Worm (Caenorhabditis elegans) whole organism, L1 larva: ENCODE results near the gene set-19.
A peak's percentile ranks its signal among the peaks of the same experiment; 100 is the strongest.

Experiments
- C16A3.4 ChIP-seq: fragments of 150-350 bp; optimal IDR thresholded peaks from 2 replicates; lab custom pipeline; 2014; ENCODE audit warnings: missing biosample characterization, missing genetic modification characterization
- F16B12.6 ChIP-seq: fragments of 150-350 bp; optimal IDR thresholded peaks from 2 replicates; lab custom pipeline; 2014; ENCODE audit warnings: missing biosample characterization, missing genetic modification characterization
- ama-1 ChIP-seq: fragments of 150-350 bp; optimal IDR thresholded peaks from 2 replicates; lab custom pipeline; 2014
- ceh-82 ChIP-seq, 3 experiments: fragments of 150-350 bp in 1 of 3; sonication (generic microtip) in 2 of 3; optimal IDR thresholded peaks; 2 replicates each; lab custom pipeline; 2014 to 2017; ENCODE audit warnings: missing biosample characterization in 3 of 3, missing genetic modification characterization in 3 of 3
- ceh-88 ChIP-seq: fragments of 200-800 bp; sonication (Bioruptor generic); IDR thresholded peaks from 2 replicates; pipeline ENCODE4 v1.3.6; 2022; ENCODE audit warnings: missing genetic modification characterization, missing compliant biosample characterization
- ceh-90 ChIP-seq: sonication (generic microtip); optimal IDR thresholded peaks from 2 replicates; lab custom pipeline; 2016; ENCODE audit warnings: missing genetic modification characterization, missing compliant biosample characterization
- dpl-1 ChIP-seq, 3 experiments: fragments of 150-350 bp in 2 of 3; sonication (generic microtip) in 1 of 3; optimal IDR thresholded peaks; 2 replicates each; lab custom pipeline; 2014 to 2017; ENCODE audit warnings: missing biosample characterization in 3 of 3, missing genetic modification characterization in 3 of 3, missing genetic modification reagents in 3 of 3
- dsc-1 ChIP-seq: sonication (generic microtip); optimal IDR thresholded peaks from 2 replicates; lab custom pipeline; 2016; ENCODE audit warnings: mild to moderate bottlenecking, missing genetic modification characterization, missing compliant biosample characterization
- efl-1 ChIP-seq, 4 experiments: fragments of 150-350 bp; optimal IDR thresholded peaks in 3 of 4; peaks in 1 of 4; 1 replicate in 1 of 4; 2 replicates in 3 of 4; lab custom pipeline; 2014; ENCODE audit warnings: missing biosample characterization in 2 of 4, missing genetic modification characterization in 2 of 4, missing genetic modification reagents in 2 of 4
- efl-3 ChIP-seq: fragments of 200-800 bp; sonication (Bioruptor generic); optimal IDR thresholded peaks from 2 replicates; lab custom pipeline; 2018; ENCODE audit warnings: mild to moderate bottlenecking, missing genetic modification characterization, missing compliant biosample characterization
- egl-13 ChIP-seq: sonication (generic microtip); optimal IDR thresholded peaks from 2 replicates; lab custom pipeline; 2016; ENCODE audit warnings: missing genotype, missing genetic modification reagents, missing genetic modification characterization, missing compliant biosample characterization
- egl-27 ChIP-seq, 2 experiments: fragments of 150-350 bp in 1 of 2; sonication (generic microtip); optimal IDR thresholded peaks; 3 replicates each; lab custom pipeline; 2017 to 2018; ENCODE audit warnings: missing biosample characterization in 2 of 2, missing genetic modification characterization in 2 of 2, missing genetic modification reagents in 2 of 2
- elt-2 ChIP-seq: sonication (generic microtip); optimal IDR thresholded peaks from 2 replicates; lab custom pipeline; 2016; ENCODE audit warnings: missing genetic modification characterization, mild to moderate bottlenecking, inconsistent platforms, missing compliant biosample characterization, missing genetic modification reagents
- elt-3 ChIP-seq, 6 experiments: fragments of 150-350 bp in 1 of 6; sonication (generic microtip); optimal IDR thresholded peaks; 2 replicates each; lab custom pipeline; 2017 to 2018; ENCODE audit warnings: missing biosample characterization in 6 of 6, missing genetic modification characterization in 6 of 6, inconsistent platforms in 1 of 6
- fkh-10 ChIP-seq: sonication (generic microtip); optimal IDR thresholded peaks from 2 replicates; lab custom pipeline; 2017; ENCODE audit warnings: missing biosample characterization, missing genetic modification reagents, missing genetic modification characterization
- hlh-17 ChIP-seq: fragments of 200-800 bp; sonication (Bioruptor generic); optimal IDR thresholded peaks from 2 replicates; lab custom pipeline; 2018; ENCODE audit warnings: missing genetic modification characterization, mild to moderate bottlenecking, missing compliant biosample characterization, moderate library complexity, borderline replicate concordance
- hlh-4 ChIP-seq: sonication (generic microtip); optimal IDR thresholded peaks from 2 replicates; lab custom pipeline; 2016; ENCODE audit warnings: mild to moderate bottlenecking, missing genetic modification characterization, missing compliant biosample characterization
- isw-1 ChIP-seq: fragments of 200-800 bp; sonication (Bioruptor generic); IDR thresholded peaks from 2 replicates; pipeline ENCODE4 v1.3.6; 2022; ENCODE audit warnings: missing genetic modification characterization, missing compliant biosample characterization
- jun-1 ChIP-seq: fragments of 150-350 bp; optimal IDR thresholded peaks from 2 replicates; lab custom pipeline; 2014; ENCODE audit warnings: missing biosample characterization, missing genetic modification reagents, missing genetic modification characterization
- lin-13 ChIP-seq: fragments of 150-350 bp; optimal IDR thresholded peaks from 2 replicates; lab custom pipeline; 2014; ENCODE audit warnings: missing biosample characterization, missing genetic modification reagents, missing genetic modification characterization
- lin-15B ChIP-seq: fragments of 150-350 bp; sonication (generic microtip); optimal IDR thresholded peaks from 3 replicates; lab custom pipeline; 2014; ENCODE audit warnings: missing biosample characterization, missing genetic modification characterization
- lin-35 ChIP-seq, 2 experiments: fragments of 150-350 bp; optimal IDR thresholded peaks; 2 replicates each; lab custom pipeline; 2014; ENCODE audit warnings: missing biosample characterization in 2 of 2, missing genetic modification characterization in 2 of 2, missing genetic modification reagents in 2 of 2
- mab-9 ChIP-seq: fragments of 200-800 bp; sonication (Bioruptor generic); IDR thresholded peaks from 2 replicates; pipeline ENCODE4 v1.3.6; 2022; ENCODE audit warnings: missing genetic modification reagents, missing genetic modification characterization, missing compliant biosample characterization
- mdl-1 ChIP-seq, 2 experiments: fragments of 150-350 bp; optimal IDR thresholded peaks; 2 replicates each; lab custom pipeline; 2014 to 2017; ENCODE audit warnings: missing biosample characterization in 2 of 2, missing genetic modification characterization in 2 of 2, inconsistent platforms in 1 of 2
- mep-1 ChIP-seq: fragments of 150-350 bp; optimal IDR thresholded peaks from 2 replicates; lab custom pipeline; 2014; ENCODE audit warnings: missing biosample characterization, missing genetic modification characterization
- nhr-19 ChIP-seq: fragments of 200-800 bp; sonication (Bioruptor generic); conservative IDR thresholded peaks from 2 replicates; pipeline ENCODE4 v1.3.6; 2022; ENCODE audit warnings: missing genetic modification characterization, missing compliant biosample characterization
- nhr-20 ChIP-seq: sonication (generic microtip); optimal IDR thresholded peaks from 2 replicates; lab custom pipeline; 2016; ENCODE audit warnings: mild to moderate bottlenecking, missing genetic modification characterization, missing compliant biosample characterization
- nhr-237 ChIP-seq: fragments of 150-350 bp; optimal IDR thresholded peaks from 2 replicates; lab custom pipeline; 2014; ENCODE audit warnings: missing biosample characterization, missing genetic modification characterization
- nhr-28 ChIP-seq: fragments of 150-350 bp; optimal IDR thresholded peaks from 2 replicates; lab custom pipeline; 2014; ENCODE audit warnings: missing biosample characterization, missing genetic modification characterization
- nhr-71 ChIP-seq: sonication (generic microtip); optimal IDR thresholded peaks from 2 replicates; lab custom pipeline; 2016; ENCODE audit warnings: mild to moderate bottlenecking, missing genetic modification characterization, moderate library complexity, missing compliant biosample characterization
- nhr-76 ChIP-seq: sonication (generic microtip); optimal IDR thresholded peaks from 2 replicates; lab custom pipeline; 2017; ENCODE audit warnings: missing biosample characterization, missing genetic modification characterization
- nhr-90 ChIP-seq: sonication (generic microtip); optimal IDR thresholded peaks from 2 replicates; lab custom pipeline; 2016; ENCODE audit warnings: mild to moderate bottlenecking, missing genetic modification characterization, missing compliant biosample characterization; ENCODE audit not compliant: poor library complexity
- pag-3 ChIP-seq: sonication (generic microtip); optimal IDR thresholded peaks from 2 replicates; lab custom pipeline; 2017; ENCODE audit warnings: missing genetic modification characterization, mild to moderate bottlenecking, missing compliant biosample characterization, antibody characterized with exemption, borderline replicate concordance; ENCODE audit not compliant: insufficient read depth
- pax-3 ChIP-seq: fragments of 200-800 bp; sonication (Bioruptor generic); optimal IDR thresholded peaks from 2 replicates; lab custom pipeline; 2018; ENCODE audit warnings: mild to moderate bottlenecking, missing genetic modification characterization, moderate library complexity, missing compliant biosample characterization
- pqm-1 ChIP-seq: sonication (generic microtip); optimal IDR thresholded peaks from 3 replicates; lab custom pipeline; 2017; ENCODE audit warnings: missing biosample characterization, missing genetic modification characterization
- rnt-1 ChIP-seq: sonication (generic microtip); optimal IDR thresholded peaks from 2 replicates; lab custom pipeline; 2016; ENCODE audit warnings: mild to moderate bottlenecking, missing genetic modification characterization, moderate library complexity, missing compliant biosample characterization
- skn-1 ChIP-seq: fragments of 150-350 bp; optimal IDR thresholded peaks from 2 replicates; lab custom pipeline; 2014; ENCODE audit warnings: missing biosample characterization, missing genetic modification characterization
- snu-23 ChIP-seq: sonication (generic microtip); optimal IDR thresholded peaks from 2 replicates; lab custom pipeline; 2016; ENCODE audit warnings: missing genetic modification characterization, missing compliant biosample characterization
- swsn-7 ChIP-seq: sonication (generic microtip); optimal IDR thresholded peaks from 2 replicates; lab custom pipeline; 2016; ENCODE audit warnings: missing genetic modification characterization, missing compliant biosample characterization
- tbx-2 ChIP-seq: sonication (generic microtip); optimal IDR thresholded peaks from 2 replicates; lab custom pipeline; 2016; ENCODE audit warnings: missing genetic modification characterization, missing compliant biosample characterization
- unc-30 ChIP-seq: sonication (generic microtip); optimal IDR thresholded peaks from 2 replicates; lab custom pipeline; 2017; ENCODE audit warnings: missing biosample characterization, missing genetic modification characterization
- unc-98 ChIP-seq: fragments of 200-800 bp; sonication (Bioruptor generic); IDR thresholded peaks from 2 replicates; pipeline ENCODE4 v1.3.6; 2022; ENCODE audit warnings: missing genetic modification characterization, missing compliant biosample characterization
- xbp-1 ChIP-seq: sonication (generic microtip); optimal IDR thresholded peaks from 2 replicates; lab custom pipeline; 2016; ENCODE audit warnings: missing genetic modification characterization, missing compliant biosample characterization
- ztf-11 ChIP-seq, 2 experiments: sonication (generic microtip); optimal IDR thresholded peaks; 2 replicates each; lab custom pipeline; 2016 to 2017; ENCODE audit warnings: missing genetic modification characterization in 2 of 2, missing biosample characterization in 1 of 2, missing compliant biosample characterization in 1 of 2

The set-19 gene

ce11 chrX:5715831-5716364 is 35.9 kb upstream of the set-19 start:
- TF ChIP-seq unc-98 (no peak), elt-2 (tag; lab: Kevin White, UChicago) (peak; percentile 22), nhr-90 (tag; lab: Kevin White, UChicago) (no peak), efl-1 (optimal IDR thresholded peaks at IDR 0.05; lab: Kevin White, UChicago) (no peak), efl-1 (GFP tag; optimal IDR thresholded peaks at IDR 0.05 in 1 of 2; lab: Kevin White, UChicago) (peak in 1 of 2 experiments; percentile 18)

- peak; percentile 35 for TF ChIP-seq nhr-71 (tag; lab: Kevin White, UChicago)
- no peak for TF ChIP-seq pqm-1 (tag; lab: Kevin White, UChicago)
- no peak for TF ChIP-seq rnt-1
- no peak for TF ChIP-seq nhr-28 (tag; lab: Kevin White, UChicago)
- TF ChIP-seq jun-1 (tag; lab: Kevin White, UChicago), result no peak
- no peak for TF ChIP-seq mab-9 (GFP tag; lab: Robert Waterston, UW)
- no peak for TF ChIP-seq isw-1 (GFP tag; lab: Robert Waterston, UW)
- TF ChIP-seq fkh-10 (GFP tag; lab: Kevin White, UChicago), result no peak
- TF ChIP-seq egl-27 (tag; optimal IDR thresholded peaks at IDR 0.05; lab: Kevin White, UChicago), result no peak
- no peak for TF ChIP-seq dpl-1 (GFP tag; optimal IDR thresholded peaks at IDR 0.05; lab: Kevin White, UChicago)
- TF ChIP-seq mep-1 (tag; lab: Kevin White, UChicago), result no peak
- TF ChIP-seq ztf-11 (tag; optimal IDR thresholded peaks at IDR 0.05; lab: Kevin White, UChicago), result no peak
- no peak for TF ChIP-seq ceh-82 (tag; optimal IDR thresholded peaks at IDR 0.05; lab: Kevin White, UChicago)
- TF ChIP-seq nhr-19 (GFP tag; lab: Robert Waterston, UW), result no peak
- TF ChIP-seq lin-15B, result no peak
- TF ChIP-seq C16A3.4 (tag; lab: Kevin White, UChicago), result no peak
- no peak for TF ChIP-seq unc-30 (tag; lab: Kevin White, UChicago)
- TF ChIP-seq hlh-17 (GFP tag; lab: Kevin White, UChicago), result no peak
- TF ChIP-seq ceh-90 (tag; lab: Kevin White, UChicago), result no peak
- TF ChIP-seq snu-23 (GFP tag; lab: Kevin White, UChicago), result no peak
- TF ChIP-seq unc-98, result no peak
- TF ChIP-seq nhr-76 (tag; lab: Kevin White, UChicago), result no peak
- TF ChIP-seq hlh-4 (tag; lab: Kevin White, UChicago), result no peak
- no peak for TF ChIP-seq efl-3 (GFP tag; lab: Kevin White, UChicago)
- TF ChIP-seq dsc-1 (tag; lab: Kevin White, UChicago), result no peak
- no peak for TF ChIP-seq ama-1
- TF ChIP-seq ceh-88 (GFP tag; lab: Robert Waterston, UW), result no peak
- TF ChIP-seq xbp-1 (tag; lab: Kevin White, UChicago), result no peak
- TF ChIP-seq F16B12.6, result no peak
- TF ChIP-seq lin-13 (GFP tag; lab: Kevin White, UChicago), result no peak
- TF ChIP-seq skn-1, result no peak
- TF ChIP-seq nhr-20 (tag; lab: Kevin White, UChicago), result peak; percentile 36
- TF ChIP-seq swsn-7 (tag; lab: Kevin White, UChicago), result no peak
- no peak for TF ChIP-seq nhr-237 (tag; lab: Kevin White, UChicago)
- no peak for TF ChIP-seq tbx-2 (tag; lab: Kevin White, UChicago)
- TF ChIP-seq elt-3 (tag; optimal IDR thresholded peaks at IDR 0.05; lab: Kevin White, UChicago), result peak in 1 of 6 experiments; percentile 24
- peak; percentile 27 for TF ChIP-seq nhr-90 (tag; lab: Kevin White, UChicago)
- TF ChIP-seq pag-3 (tag; lab: Kevin White, UChicago), result no peak
- TF ChIP-seq lin-35 (GFP tag; optimal IDR thresholded peaks at IDR 0.05; lab: Kevin White, UChicago), result peak in 1 of 2 experiments; percentile 53
- no peak for TF ChIP-seq egl-13 (tag; lab: Kevin White, UChicago)
- no peak for TF ChIP-seq mdl-1 (tag; optimal IDR thresholded peaks at IDR 0.05; lab: Kevin White, UChicago)
- no peak for TF ChIP-seq efl-1 (optimal IDR thresholded peaks at IDR 0.05; lab: Kevin White, UChicago)
- TF ChIP-seq efl-1 (GFP tag; optimal IDR thresholded peaks at IDR 0.05 in 1 of 2; lab: Kevin White, UChicago), result peak in 1 of 2 experiments; percentile 29
- no peak for TF ChIP-seq pax-3 (tag; lab: Kevin White, UChicago)
- TF ChIP-seq, all 84 proteins: peak for 6
These were observed 35.3 kb upstream of the set-19 start for ce11 chrX:5715369-5715768.
